Fruit fly (Drosophila melanogaster) S2 (cell line): ENCODE data around the gene dnd.

Source experiments
- CG8478 ChIP-seq: fragments of >200 bp; optimal IDR thresholded peaks from 2 replicates; lab custom pipeline; 2018
- CTCF ChIP-seq, 2 experiments: fragments of >200 bp; optimal IDR thresholded peaks; 2 replicates each; lab custom pipeline; 2018

dm6 chr3R:21867819-21868218 lies 19.3 kb downstream of the dnd start, which contains the start of the genes CG6569 and Cby:
- TF ChIP-seq CG8478 (lab: Kevin White, UChicago) = no peak
- no peak for TF ChIP-seq CTCF (optimal IDR thresholded peaks at IDR 0.05; lab: Kevin White, UChicago)
